Worm (Caenorhabditis elegans) whole organism, L4/young adult: ENCODE data around the gene ZK867.2.

Experiments
- W03F9.2 ChIP-seq: fragments of 150-350 bp; optimal IDR thresholded peaks from 2 replicates; lab custom pipeline; 2014; ENCODE audit warnings: missing biosample characterization, missing genetic modification characterization
- dao-5 ChIP-seq: sonication (generic microtip); optimal IDR thresholded peaks from 2 replicates; lab custom pipeline; 2016; ENCODE audit warnings: missing genotype, missing genetic modification characterization, moderate library complexity, missing compliant biosample characterization
- him-1 ChIP-seq: sonication (generic microtip); optimal IDR thresholded peaks from 2 replicates; lab custom pipeline; 2016; ENCODE audit warnings: missing genotype, missing genetic modification reagents, missing genetic modification characterization, missing compliant biosample characterization

DNA sequence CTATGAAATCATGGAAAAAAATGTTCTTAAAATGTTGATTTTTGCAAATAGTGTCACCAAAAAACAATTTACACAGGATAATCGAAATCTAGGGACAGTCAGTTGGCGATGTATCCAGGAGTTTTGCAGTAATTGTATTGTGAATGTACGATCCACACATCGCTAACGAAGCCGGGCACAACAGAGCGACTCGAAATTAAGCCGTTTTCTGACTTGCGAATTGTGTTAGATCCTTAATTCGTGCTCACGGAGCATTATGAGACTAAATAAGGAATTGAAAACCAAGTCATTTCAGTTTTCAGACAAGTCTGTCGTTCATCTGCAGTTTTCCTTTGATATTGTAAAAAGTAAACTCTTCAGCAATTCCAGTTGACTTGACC lies 27.5 kb downstream of the ZK867.2 start:
- TF ChIP-seq him-1 (tag; lab: Kevin White, UChicago) (no peak), dao-5 (no peak), W03F9.2 (tag; lab: Kevin White, UChicago) (no peak)
